Worm (Caenorhabditis elegans): ENCODE results near the gene W06F12.3.
A peak's percentile ranks its signal among the peaks of the same experiment; 100 is the strongest.

W06F12.3 gene

ce11 chrIII:13766704-13767323 is 32.0 kb downstream of the W06F12.3 start (continued):
- TF ChIP-seq Y95B8A.8 (GFP tag; IDR thresholded peaks at IDR 0.05), result 0 out of 2 replicates have a peak, but pooled peaks have one; percentile 24

DNA sequence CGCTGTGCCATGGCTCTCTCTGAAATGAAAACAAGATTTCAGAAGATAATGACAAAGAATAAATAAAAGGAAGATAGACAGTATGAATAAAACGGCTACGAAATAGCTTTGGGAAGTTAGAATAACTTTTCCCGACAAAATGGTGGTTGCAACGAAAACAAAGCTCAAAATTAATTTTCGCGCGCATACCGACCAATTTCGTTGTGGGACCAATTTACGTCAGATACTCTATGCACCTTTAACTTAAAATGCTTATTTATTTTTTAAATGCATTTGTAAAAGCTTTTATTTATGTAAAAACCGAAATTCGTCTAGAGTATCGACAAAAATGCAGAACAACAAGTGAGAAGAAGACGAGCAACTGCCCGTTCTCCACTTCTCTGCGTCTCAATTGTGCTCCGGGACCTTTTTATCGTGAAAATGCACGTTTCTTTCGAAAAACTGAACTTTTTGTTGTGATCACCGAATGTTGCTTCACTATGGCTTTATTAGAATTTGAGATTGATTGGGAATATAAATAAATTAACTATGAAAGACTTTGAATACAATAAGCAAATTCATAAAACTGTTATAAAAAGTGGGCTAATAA is 33.3 kb downstream of the W06F12.3 start, which contains the start of gene rml-1:
Gene rml-1, minus strand, starts transcription at position 19 of the 589 bp plus-strand sequence.
- peak; percentile 9 for TF ChIP-seq snpc-1.1 (tag; optimal IDR thresholded peaks at IDR 0.05; ENCODE audit: insufficient read depth)
- TF ChIP-seq B0019.2 (GFP tag; conservative IDR thresholded peaks at IDR 0.05), result no peak
- TF ChIP-seq snpc-3.4 (tag; optimal IDR thresholded peaks at IDR 0.05), result peak; percentile 51
- TF ChIP-seq ama-1 (optimal IDR thresholded peaks at IDR 0.05), result no peak
- peak in 1 of 2 experiments; percentile 65 for TF ChIP-seq ama-1 (GFP tag; optimal IDR thresholded peaks at IDR 0.05)
- TF ChIP-seq hsf-1 (GFP tag; IDR thresholded peaks at IDR 0.05), result 0 out of 2 replicates have a peak, but pooled peaks have one; percentile 58
- TF ChIP-seq lsl-1 (GFP tag; optimal IDR thresholded peaks at IDR 0.05), result peak; percentile 21
- no peak for TF ChIP-seq Y79H2A.3 (GFP tag; conservative IDR thresholded peaks at IDR 0.05)
- TF ChIP-seq efl-1 (GFP tag; optimal IDR thresholded peaks at IDR 0.05), result peak; percentile 66
- 0 out of 2 replicates have a peak, but pooled peaks have one; percentile 23 for TF ChIP-seq ceh-91 (GFP tag; IDR thresholded peaks at IDR 0.05)
- TF ChIP-seq F49E8.2 (tag; optimal IDR thresholded peaks at IDR 0.05; ENCODE audit: insufficient read depth), result peak; percentile 81
- peak; percentile 46 for TF ChIP-seq dpl-1 (GFP tag; optimal IDR thresholded peaks at IDR 0.05)
- TF ChIP-seq sptf-2 (GFP tag; optimal IDR thresholded peaks at IDR 0.05), result no peak
- no peak for TF ChIP-seq cebp-1 (GFP tag; IDR thresholded peaks at IDR 0.05)
- no peak for TF ChIP-seq cebp-1 (tag; optimal IDR thresholded peaks at IDR 0.05)
- peak; percentile 47; the same call in 1 of the 2 replicates for TF ChIP-seq madf-6 (GFP tag; IDR thresholded peaks at IDR 0.05)
- TF ChIP-seq xnd-1 (tag; optimal IDR thresholded peaks at IDR 0.05), result peak; percentile 34
- peak; percentile 47 for TF ChIP-seq hrde-1 (tag; optimal IDR thresholded peaks at IDR 0.05; ENCODE audit: borderline replicate concordance)
- no peak for TF ChIP-seq ceh-40 (GFP tag; IDR thresholded peaks at IDR 0.05)
- peak; percentile 37; the same call in 1 of the 2 replicates for TF ChIP-seq Y53G8AR.9 (GFP tag; conservative IDR thresholded peaks at IDR 0.05)
- TF ChIP-seq lin-35 (GFP tag; optimal IDR thresholded peaks at IDR 0.05), result peak in 1 of 3 experiments; percentile 14
- TF ChIP-seq F33H1.4 (GFP tag; IDR thresholded peaks at IDR 0.05), result peak; percentile 76
- 0 out of 2 replicates have a peak, but pooled peaks have one; percentile 18 for TF ChIP-seq Y56A3A.18 (GFP tag; IDR thresholded peaks at IDR 0.05)

- TF ChIP-seq hlh-26 (GFP tag; conservative IDR thresholded peaks at IDR 0.05) (no peak), ztf-26 (tag; optimal IDR thresholded peaks at IDR 0.05) (no peak), T26A5.8 (tag; optimal IDR thresholded peaks at IDR 0.05) (no peak), ekl-4 (GFP tag; IDR thresholded peaks at IDR 0.05) (no peak), D2030.7 (GFP tag; IDR thresholded peaks at IDR 0.05) (no peak), F37B4.10 (GFP tag; IDR thresholded peaks at IDR 0.05) (no peak), xnd-1 (tag; optimal IDR thresholded peaks at IDR 0.05) (no peak), ceh-100 (GFP tag; IDR thresholded peaks at IDR 0.05) (no peak), mel-28 (tag; optimal IDR thresholded peaks at IDR 0.05; ENCODE audit: borderline replicate concordance) (no peak), ccch-3 (GFP tag; optimal IDR thresholded peaks at IDR 0.05) (no peak), ceh-40 (GFP tag; IDR thresholded peaks at IDR 0.05) (no peak)
Measured at ce11 chrIII:13770017-13770416, 35.2 kb downstream of the W06F12.3 start.

- peak; percentile 27 for TF ChIP-seq F23B12.7 (tag; optimal IDR thresholded peaks at IDR 0.05; ENCODE audit: insufficient read depth)
- TF ChIP-seq ets-4 (GFP tag; optimal IDR thresholded peaks at IDR 0.05), result no peak
- TF ChIP-seq madf-3 (GFP tag; IDR thresholded peaks at IDR 0.05), result peak; percentile 98
- TF ChIP-seq mcd-1 (GFP tag; IDR thresholded peaks at IDR 0.05), result peak; percentile 83
- TF ChIP-seq snpc-4 (GFP tag; optimal IDR thresholded peaks at IDR 0.05), result no peak
- TF ChIP-seq snpc-4 (tag; optimal IDR thresholded peaks at IDR 0.05), result peak in 1 of 4 experiments; percentile 40
- TF ChIP-seq C06A6.2 (GFP tag; conservative IDR thresholded peaks at IDR 0.05), result no peak
- peak; percentile 14 for TF ChIP-seq snpc-3.4 (tag; optimal IDR thresholded peaks at IDR 0.05)
- TF ChIP-seq lsl-1 (GFP tag; optimal IDR thresholded peaks at IDR 0.05), result peak; percentile 6
- peak; percentile 58 for TF ChIP-seq lin-54 (GFP tag; optimal IDR thresholded peaks at IDR 0.05)
- peak; percentile 22; the same call in 1 of the 2 replicates for TF ChIP-seq hmg-1.2 (GFP tag; IDR thresholded peaks at IDR 0.05)
- TF ChIP-seq efl-1 (GFP tag; optimal IDR thresholded peaks at IDR 0.05), result peak; percentile 36
- TF ChIP-seq bed-1 (GFP tag; IDR thresholded peaks at IDR 0.05), result no peak
- TF ChIP-seq D2030.7 (GFP tag; IDR thresholded peaks at IDR 0.05), result peak; percentile 63
Measured at ce11 chrIII:13771145-13771544, 36.3 kb downstream of the W06F12.3 start, which contains the start of the genes cyk-4 and pdr-1. cyk-4 (minus strand) TSS chrIII:13771224. pdr-1 (plus strand) TSS chrIII:13771513.

All from whole organism, young adult.